Fruit fly (Drosophila melanogaster) whole organism, embryonic: ENCODE results near the gene Tsen34.

Experiments used
- Atf-2 ChIP-seq: fragments of 200-800 bp; sonication (Bioruptor generic); optimal IDR thresholded peaks from 2 replicates; lab custom pipeline; 2016; ENCODE audit warnings: missing biosample characterization, missing genetic modification characterization
- CG10321 ChIP-seq: fragments of 200-800 bp; sonication (Bioruptor generic); IDR thresholded peaks from 2 replicates; pipeline ENCODE4 v1.3.6; 2022; ENCODE audit warnings: missing biosample characterization, missing genetic modification characterization
- CG10366 ChIP-seq: fragments of 200-800 bp; sonication (Bioruptor generic); IDR thresholded peaks from 2 replicates; pipeline ENCODE4 v1.3.6; 2022; ENCODE audit warnings: missing biosample characterization, missing genetic modification characterization
- CG10462 ChIP-seq: fragments of 200-800 bp; sonication (Bioruptor generic); optimal IDR thresholded peaks from 2 replicates; lab custom pipeline; 2016; ENCODE audit warnings: missing biosample characterization, missing genetic modification characterization
- CG10959 ChIP-seq: fragments of 200-800 bp; sonication (Bioruptor generic); IDR thresholded peaks from 2 replicates; pipeline ENCODE4 v1.3.6; 2022; ENCODE audit warnings: missing biosample characterization, missing genetic modification characterization
- CG12155 ChIP-seq: fragments of 200-800 bp; sonication (Bioruptor generic); optimal IDR thresholded peaks from 3 replicates; lab custom pipeline; 2016; ENCODE audit warnings: missing biosample characterization, missing genetic modification characterization
- CG12236 ChIP-seq: fragments of 200-800 bp; sonication (Bioruptor generic); optimal IDR thresholded peaks from 2 replicates; lab custom pipeline; 2016; ENCODE audit warnings: missing biosample characterization, missing genetic modification characterization
- CG12769 ChIP-seq: fragments of 200-800 bp; sonication (Bioruptor generic); optimal IDR thresholded peaks from 2 replicates; lab custom pipeline; 2019; ENCODE audit warnings: missing biosample characterization, mild to moderate bottlenecking, missing genetic modification characterization, moderate library complexity
- CG13624 ChIP-seq: fragments of 200-800 bp; sonication (Bioruptor generic); optimal IDR thresholded peaks from 2 replicates; lab custom pipeline; 2016; ENCODE audit warnings: missing biosample characterization, missing genetic modification characterization
- CG15011 ChIP-seq: fragments of 200-800 bp; sonication (Bioruptor generic); optimal IDR thresholded peaks from 3 replicates; lab custom pipeline; 2018; ENCODE audit warnings: missing biosample characterization, mild to moderate bottlenecking, missing genetic modification characterization
- CG15269 ChIP-seq: fragments of 200-800 bp; sonication (Bioruptor generic); optimal IDR thresholded peaks from 2 replicates; lab custom pipeline; 2018; ENCODE audit warnings: missing biosample characterization, mild to moderate bottlenecking, missing genetic modification characterization, moderate library complexity
- CG1529 ChIP-seq: fragments of 200-800 bp; sonication (Bioruptor generic); optimal IDR thresholded peaks from 3 replicates; lab custom pipeline; 2018; ENCODE audit warnings: missing biosample characterization, missing genetic modification characterization
- CG16813 ChIP-seq: fragments of 200-800 bp; sonication (Bioruptor generic); IDR thresholded peaks from 3 replicates; pipeline ENCODE4 v1.3.6; 2022; ENCODE audit warnings: missing biosample characterization, missing genetic modification characterization; ENCODE audit not compliant: partially characterized antibody
- CG1792 ChIP-seq: fragments of 200-800 bp; sonication (Bioruptor generic); optimal IDR thresholded peaks from 2 replicates; lab custom pipeline; 2016; ENCODE audit warnings: missing biosample characterization, missing genetic modification characterization
- CG31365 ChIP-seq: fragments of 200-800 bp; sonication (Bioruptor generic); optimal IDR thresholded peaks from 2 replicates; lab custom pipeline; 2018; ENCODE audit warnings: missing biosample characterization, mild to moderate bottlenecking, missing genetic modification characterization
- CG34376 ChIP-seq: fragments of 200-800 bp; sonication (Bioruptor generic); optimal IDR thresholded peaks from 2 replicates; lab custom pipeline; 2018; ENCODE audit warnings: missing biosample characterization, mild to moderate bottlenecking, missing genetic modification characterization
- CG3838 ChIP-seq: fragments of 200-800 bp; sonication (Bioruptor generic); optimal IDR thresholded peaks from 3 replicates; lab custom pipeline; 2016; ENCODE audit warnings: missing biosample characterization, missing genetic modification characterization
- CG4854 ChIP-seq: fragments of 200-800 bp; sonication (Bioruptor generic); optimal IDR thresholded peaks from 2 replicates; lab custom pipeline; 2016; ENCODE audit warnings: missing biosample characterization, missing genetic modification characterization, inconsistent platforms
- CG6272 ChIP-seq: fragments of 200-800 bp; sonication (Bioruptor generic); IDR thresholded peaks from 2 replicates; pipeline ENCODE4 v1.3.6; 2022; ENCODE audit warnings: missing biosample characterization, missing genetic modification characterization
- CG6813 ChIP-seq: fragments of 200-800 bp; sonication (Bioruptor generic); optimal IDR thresholded peaks from 2 replicates; lab custom pipeline; 2017; ENCODE audit warnings: missing biosample characterization, missing genetic modification characterization, mild to moderate bottlenecking, moderate library complexity, missing genetic modification reagents
- CG7786 ChIP-seq: fragments of 200-800 bp; sonication (Bioruptor generic); optimal IDR thresholded peaks from 2 replicates; lab custom pipeline; 2016; ENCODE audit warnings: missing biosample characterization, missing genetic modification characterization
- CG7963 ChIP-seq: fragments of 200-800 bp; sonication (Bioruptor generic); IDR thresholded peaks from 3 replicates; pipeline ENCODE4 v1.3.6; 2022; ENCODE audit warnings: missing biosample characterization, missing genetic modification characterization; ENCODE audit not compliant: partially characterized antibody
- CG7987 ChIP-seq: fragments of 200-800 bp; sonication (Bioruptor generic); optimal IDR thresholded peaks from 2 replicates; lab custom pipeline; 2018; ENCODE audit warnings: missing biosample characterization, mild to moderate bottlenecking, missing genetic modification characterization, moderate library complexity
- CG8388 ChIP-seq: fragments of 200-800 bp; sonication (Bioruptor generic); optimal IDR thresholded peaks from 2 replicates; lab custom pipeline; 2019; ENCODE audit warnings: missing biosample characterization, mild to moderate bottlenecking, missing genetic modification characterization, moderate library complexity
- Fer2 ChIP-seq: fragments of 200-800 bp; sonication (Bioruptor generic); optimal IDR thresholded peaks from 2 replicates; lab custom pipeline; 2018; ENCODE audit warnings: missing biosample characterization, mild to moderate bottlenecking, missing genetic modification characterization, moderate library complexity
- Lhr ChIP-seq: fragments of 200-800 bp; sonication (Bioruptor generic); optimal IDR thresholded peaks from 3 replicates; lab custom pipeline; 2017; ENCODE audit warnings: mild to moderate bottlenecking, missing biosample characterization, missing genetic modification reagents, missing genetic modification characterization
- PHDP ChIP-seq: fragments of 200-800 bp; sonication (Bioruptor generic); optimal IDR thresholded peaks from 3 replicates; lab custom pipeline; 2018; ENCODE audit warnings: missing biosample characterization, mild to moderate bottlenecking, missing genetic modification characterization, moderate library complexity
- Scr ChIP-seq: fragments of 200-800 bp; sonication (Bioruptor generic); IDR thresholded peaks from 2 replicates; pipeline ENCODE4 v1.3.6; 2022; ENCODE audit warnings: missing biosample characterization, missing genetic modification characterization; ENCODE audit not compliant: partially characterized antibody
- Side ChIP-seq: fragments of 200-800 bp; sonication (Bioruptor generic); optimal IDR thresholded peaks from 2 replicates; lab custom pipeline; 2016; ENCODE audit warnings: missing biosample characterization, missing genetic modification characterization
- Sry-δ ChIP-seq: fragments of 200-800 bp; sonication (Bioruptor generic); optimal IDR thresholded peaks from 2 replicates; lab custom pipeline; 2016; ENCODE audit warnings: missing biosample characterization, missing genetic modification characterization
- Taf1 ChIP-seq: fragments of 200-800 bp; sonication (Bioruptor generic); IDR thresholded peaks from 2 replicates; pipeline ENCODE4 v1.3.6; 2022; ENCODE audit warnings: missing biosample characterization, missing genetic modification characterization
- Trl ChIP-seq, 3 experiments: fragments of >200 bp in 2 of 3; fragments of 200-800 bp in 1 of 3; sonication (Bioruptor generic) in 1 of 3; optimal IDR thresholded peaks; 2 replicates in 1 of 3; 3 replicates in 2 of 3; lab custom pipeline; 2016 to 2017; ENCODE audit warnings: missing biosample characterization in 1 of 3, missing genetic modification characterization in 1 of 3
- amos ChIP-seq: fragments of 200-800 bp; sonication (Bioruptor generic); IDR thresholded peaks from 2 replicates; pipeline ENCODE4 v1.3.6; 2022; ENCODE audit warnings: missing biosample characterization, missing genetic modification characterization; ENCODE audit not compliant: partially characterized antibody
- ara ChIP-seq: fragments of 200-800 bp; sonication (Bioruptor generic); IDR thresholded peaks from 2 replicates; pipeline ENCODE4 v1.3.6; 2022; ENCODE audit warnings: missing biosample characterization, missing genetic modification characterization
- br ChIP-seq: fragments of >200 bp; optimal IDR thresholded peaks from 2 replicates; lab custom pipeline; 2017
- cas ChIP-seq: fragments of 200-800 bp; sonication (Bioruptor generic); IDR thresholded peaks from 2 replicates; pipeline ENCODE4 v1.3.6; 2022; ENCODE audit warnings: missing biosample characterization, missing genetic modification characterization
- dan ChIP-seq: fragments of 200-800 bp; sonication (Bioruptor generic); IDR thresholded peaks from 2 replicates; pipeline ENCODE4 v1.3.6; 2022; ENCODE audit warnings: missing biosample characterization, missing genetic modification characterization
- danr ChIP-seq: fragments of 200-800 bp; sonication (Bioruptor generic); IDR thresholded peaks from 2 replicates; pipeline ENCODE4 v1.3.6; 2022; ENCODE audit warnings: missing biosample characterization, missing genetic modification characterization
- dimm ChIP-seq: fragments of 200-800 bp; sonication (Bioruptor generic); IDR thresholded peaks from 2 replicates; pipeline ENCODE4 v1.3.6; 2022; ENCODE audit warnings: missing biosample characterization, missing genetic modification characterization
- esg ChIP-seq: fragments of 200-800 bp; sonication (Bioruptor generic); conservative IDR thresholded peaks from 2 replicates; pipeline ENCODE4 v1.3.6; 2022; ENCODE audit warnings: missing biosample characterization, missing genetic modification characterization
- eyg ChIP-seq: fragments of 200-800 bp; sonication (Bioruptor generic); optimal IDR thresholded peaks from 3 replicates; lab custom pipeline; 2016; ENCODE audit warnings: missing biosample characterization, missing genetic modification characterization
- fd102C ChIP-seq: fragments of 200-800 bp; sonication (Bioruptor generic); optimal IDR thresholded peaks from 2 replicates; lab custom pipeline; 2018; ENCODE audit warnings: missing biosample characterization, mild to moderate bottlenecking, missing genetic modification characterization, moderate library complexity
- gce ChIP-seq: fragments of 200-800 bp; sonication (Bioruptor generic); IDR thresholded peaks from 3 replicates; pipeline ENCODE4 v1.3.6; 2022; ENCODE audit warnings: missing biosample characterization, missing genetic modification characterization
- hb ChIP-seq: fragments of 200-800 bp; sonication (Bioruptor generic); IDR thresholded peaks from 3 replicates; pipeline ENCODE4 v1.3.6; 2022; ENCODE audit warnings: missing biosample characterization, missing genetic modification characterization; ENCODE audit not compliant: partially characterized antibody
- lilli ChIP-seq: fragments of 200-800 bp; sonication (Bioruptor generic); optimal IDR thresholded peaks from 3 replicates; lab custom pipeline; 2016; ENCODE audit warnings: missing biosample characterization, missing genetic modification characterization
- mld ChIP-seq: fragments of 200-800 bp; sonication (Bioruptor generic); IDR thresholded peaks from 3 replicates; pipeline ENCODE4 v1.3.6; 2022; ENCODE audit warnings: missing biosample characterization, missing genetic modification characterization; ENCODE audit not compliant: partially characterized antibody
- sens-2 ChIP-seq: fragments of 200-800 bp; sonication (Bioruptor generic); IDR thresholded peaks from 2 replicates; pipeline ENCODE4 v1.3.6; 2022; ENCODE audit warnings: missing biosample characterization, missing genetic modification characterization
- tna ChIP-seq: fragments of 200-800 bp; sonication (Bioruptor generic); IDR thresholded peaks from 2 replicates; pipeline ENCODE4 v1.3.6; 2022; ENCODE audit warnings: missing biosample characterization, missing genetic modification characterization; ENCODE audit not compliant: partially characterized antibody

Gene Tsen34

DNA sequence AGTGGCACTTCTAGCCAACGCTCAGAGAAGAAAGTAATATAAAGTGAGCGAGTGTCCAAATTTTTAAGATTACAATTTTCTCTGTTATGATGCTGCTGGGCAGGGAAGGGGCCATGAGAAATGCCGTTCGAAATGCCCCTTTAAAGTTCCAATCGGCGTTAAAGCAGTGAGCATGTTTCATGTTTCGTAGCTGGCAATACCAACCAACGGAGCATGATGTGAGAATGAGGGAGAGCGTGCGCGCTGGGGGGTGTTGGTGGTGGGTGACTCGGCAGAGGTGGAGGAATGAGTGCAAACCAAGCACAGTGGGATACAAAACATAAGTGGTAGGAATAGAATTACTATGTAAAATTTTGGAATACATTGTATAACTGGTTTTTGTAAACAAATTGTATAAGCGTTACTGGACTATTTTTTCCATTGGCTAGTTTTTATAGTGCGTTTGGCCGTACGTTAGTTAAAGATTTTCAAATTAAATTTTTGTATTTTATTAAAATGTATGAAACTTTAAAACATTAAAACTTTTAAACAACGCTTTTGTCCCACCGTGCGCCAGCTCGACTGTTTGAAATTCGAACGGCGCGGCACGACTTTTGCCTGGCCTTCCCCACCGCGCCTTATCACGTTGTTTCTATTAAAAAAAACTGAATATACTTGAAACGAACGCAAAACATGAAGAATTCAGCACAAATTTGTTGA is 2.4 kb downstream of the Tsen34 start (continued):
- TF ChIP-seq dan (GFP tag; lab: Robert Waterston, UW) (peak; percentile 96; the same call in 1 of the 2 replicates), CG8388 (GFP tag; lab: Kevin White, UChicago) (peak; percentile 99), Side (GFP tag; lab: Kevin White, UChicago) (peak; percentile 99), mld (peak; percentile 37; the same call in 1 of the 3 replicates), Taf1 (GFP tag; lab: Robert Waterston, UW) (peak; percentile 100), eyg (GFP tag; lab: Kevin White, UChicago) (peak; percentile 98), CG3838 (GFP tag; lab: Kevin White, UChicago) (peak; percentile 98), CG1529 (GFP tag; lab: Kevin White, UChicago) (peak; percentile 100), CG15011 (GFP tag; lab: Kevin White, UChicago) (peak; percentile 100), Lhr (GFP tag; lab: Kevin White, UChicago) (peak; percentile 99), Trl (optimal IDR thresholded peaks at IDR 0.05; lab: Kevin White, UChicago) (peak; percentile 74 to 95), Trl (GFP tag; optimal IDR thresholded peaks at IDR 0.05; lab: Kevin White, UChicago) (peak; percentile 99), CG34376 (GFP tag; lab: Kevin White, UChicago) (peak; percentile 100), dimm (GFP tag; lab: Robert Waterston, UW) (peak; percentile 99), CG7987 (GFP tag; lab: Kevin White, UChicago) (peak; percentile 98), danr (peak; percentile 100), CG6272 (GFP tag; lab: Robert Waterston, UW) (peak; percentile 99), CG12769 (peak; percentile 97), Scr (peak; percentile 42; the same call in 1 of the 2 replicates), PHDP (tag; lab: Kevin White, UChicago) (peak; percentile 100), CG4854 (GFP tag; lab: Kevin White, UChicago) (peak; percentile 99), ara (GFP tag; lab: Robert Waterston, UW) (peak; percentile 99), CG10366 (peak; percentile 99), gce (peak; percentile 99), sens-2 (peak; percentile 99), CG7963 (GFP tag; lab: Robert Waterston, UW) (0 out of 3 replicates have a peak, but pooled peaks have one; percentile 25), CG10959 (GFP tag; lab: Robert Waterston, UW) (peak; percentile 99), lilli (GFP tag; lab: Kevin White, UChicago) (peak; percentile 100), cas (GFP tag; lab: Robert Waterston, UW) (peak; percentile 99), esg (GFP tag; lab: Robert Waterston, UW) (peak; percentile 100), Sry-δ (GFP tag; lab: Kevin White, UChicago) (peak; percentile 82), CG10321 (GFP tag; lab: Robert Waterston, UW) (peak; percentile 89), Fer2 (tag; lab: Kevin White, UChicago) (peak; percentile 100), CG1792 (GFP tag; lab: Kevin White, UChicago) (peak; percentile 98), CG31365 (tag; lab: Kevin White, UChicago) (peak; percentile 93), CG13624 (peak; percentile 99), CG15269 (peak; percentile 100), hb (GFP tag; lab: Robert Waterston, UW) (peak; percentile 73), CG12236 (GFP tag; lab: Kevin White, UChicago) (peak; percentile 98), CG16813 (GFP tag; lab: Robert Waterston, UW) (peak; percentile 52; the same call in 1 of the 3 replicates), CG10462 (GFP tag; lab: Kevin White, UChicago) (peak; percentile 99), amos (0 out of 2 replicates have a peak, but pooled peaks have one; percentile 12), CG12155 (GFP tag; lab: Kevin White, UChicago) (peak; percentile 99), CG7786 (peak; percentile 99), tna (GFP tag; lab: Robert Waterston, UW) (peak; percentile 61), Atf-2 (GFP tag; lab: Kevin White, UChicago) (peak; percentile 99), CG6813 (GFP tag; lab: Kevin White, UChicago) (peak; percentile 100), fd102C (GFP tag; lab: Kevin White, UChicago) (peak; percentile 94), br (lab: Kevin White, UChicago) (no peak)
